Worm (Caenorhabditis elegans) whole organism, mixed stage, embryonic: ENCODE data around the gene tin-10.

Source experiments
- blmp-1 ChIP-seq: fragments of 150-350 bp; optimal IDR thresholded peaks from 2 replicates; lab custom pipeline; 2014; ENCODE audit warnings: missing biosample characterization, missing genetic modification characterization
- ceh-39 ChIP-seq: fragments of 150-350 bp; optimal IDR thresholded peaks from 2 replicates; lab custom pipeline; 2014; ENCODE audit warnings: missing biosample characterization, missing genetic modification characterization
- ceh-43 ChIP-seq: fragments of 200-800 bp; sonication (Bioruptor generic); optimal IDR thresholded peaks from 2 replicates; lab custom pipeline; 2018; ENCODE audit warnings: mild to moderate bottlenecking, missing genetic modification characterization, moderate library complexity, missing compliant biosample characterization
- ces-1 ChIP-seq: fragments of 150-350 bp; optimal IDR thresholded peaks from 2 replicates; lab custom pipeline; 2014; ENCODE audit warnings: missing biosample characterization, missing genetic modification reagents, missing genetic modification characterization
- cnd-1 ChIP-seq: fragments of 200-800 bp; sonication (Bioruptor generic); optimal IDR thresholded peaks from 2 replicates; lab custom pipeline; 2018; ENCODE audit warnings: mild to moderate bottlenecking, missing genetic modification characterization, missing compliant biosample characterization
- drap-1 ChIP-seq: fragments of 200-800 bp; sonication (Bioruptor generic); optimal IDR thresholded peaks from 3 replicates; lab custom pipeline; 2018; ENCODE audit warnings: mild to moderate bottlenecking, missing genetic modification characterization, missing compliant biosample characterization
- elt-1 ChIP-seq: sonication (generic microtip); optimal IDR thresholded peaks from 2 replicates; lab custom pipeline; 2017; ENCODE audit warnings: missing genetic modification characterization, mild to moderate bottlenecking, missing compliant biosample characterization, antibody characterized with exemption, moderate library complexity, borderline replicate concordance; ENCODE audit not compliant: insufficient read depth
- elt-3 ChIP-seq: fragments of 150-350 bp; optimal IDR thresholded peaks from 2 replicates; lab custom pipeline; 2014; ENCODE audit warnings: missing biosample characterization, missing genetic modification characterization
- flh-1 ChIP-seq: fragments of 200-800 bp; sonication (Bioruptor generic); optimal IDR thresholded peaks from 2 replicates; lab custom pipeline; 2018; ENCODE audit warnings: mild to moderate bottlenecking, missing genetic modification characterization, moderate library complexity, missing compliant biosample characterization
- ham-2 ChIP-seq: fragments of 200-800 bp; sonication (Bioruptor generic); optimal IDR thresholded peaks from 2 replicates; lab custom pipeline; 2018; ENCODE audit warnings: mild to moderate bottlenecking, missing genetic modification characterization, missing compliant biosample characterization
- hlh-1 ChIP-seq: fragments of 150-350 bp; optimal IDR thresholded peaks from 2 replicates; lab custom pipeline; 2014; ENCODE audit warnings: missing biosample characterization, missing genetic modification reagents, missing genetic modification characterization
- lin-13 ChIP-seq: fragments of 150-350 bp; optimal IDR thresholded peaks from 2 replicates; lab custom pipeline; 2014; ENCODE audit warnings: missing biosample characterization, missing genetic modification characterization
- lsy-2 ChIP-seq: fragments of 150-350 bp; optimal IDR thresholded peaks from 2 replicates; lab custom pipeline; 2014; ENCODE audit warnings: missing biosample characterization, missing genetic modification characterization
- mab-5 ChIP-seq: fragments of 150-350 bp; optimal IDR thresholded peaks from 2 replicates; lab custom pipeline; 2014; ENCODE audit warnings: missing biosample characterization, missing genetic modification characterization
- mep-1 ChIP-seq: fragments of 150-350 bp; optimal IDR thresholded peaks from 2 replicates; lab custom pipeline; 2017; ENCODE audit warnings: missing biosample characterization, missing genetic modification reagents, missing genetic modification characterization, inconsistent platforms
- nhr-12 ChIP-seq: fragments of 150-350 bp; optimal IDR thresholded peaks from 2 replicates; lab custom pipeline; 2014; ENCODE audit warnings: missing biosample characterization, missing genetic modification characterization
- nhr-2 ChIP-seq: fragments of 150-350 bp; optimal IDR thresholded peaks from 2 replicates; lab custom pipeline; 2014; ENCODE audit warnings: missing biosample characterization, missing genetic modification characterization
- nhr-237 ChIP-seq: fragments of 150-350 bp; optimal IDR thresholded peaks from 2 replicates; lab custom pipeline; 2014; ENCODE audit warnings: missing biosample characterization, missing genetic modification characterization
- nhr-76 ChIP-seq: sonication (generic microtip); optimal IDR thresholded peaks from 2 replicates; lab custom pipeline; 2017; ENCODE audit warnings: missing biosample characterization, missing genetic modification characterization
- pha-4 ChIP-seq: fragments of 150-350 bp; optimal IDR thresholded peaks from 2 replicates; lab custom pipeline; 2018; ENCODE audit warnings: missing biosample characterization, missing genetic modification reagents, missing genetic modification characterization
- sem-2 ChIP-seq: fragments of 200-800 bp; sonication (Bioruptor generic); optimal IDR thresholded peaks from 2 replicates; lab custom pipeline; 2018; ENCODE audit warnings: mild to moderate bottlenecking, missing genetic modification characterization, missing compliant biosample characterization
- snpc-4 ChIP-seq: fragments of 150-350 bp; optimal IDR thresholded peaks from 2 replicates; lab custom pipeline; 2014; ENCODE audit warnings: missing biosample characterization, missing genetic modification characterization
- tbx-8 ChIP-seq: fragments of 200-800 bp; sonication (Bioruptor generic); optimal IDR thresholded peaks from 2 replicates; lab custom pipeline; 2018; ENCODE audit warnings: mild to moderate bottlenecking, missing genetic modification characterization, moderate library complexity, missing compliant biosample characterization
- unc-120 ChIP-seq: sonication (generic microtip); optimal IDR thresholded peaks from 2 replicates; lab custom pipeline; 2017; ENCODE audit warnings: missing genetic modification characterization, missing compliant biosample characterization; ENCODE audit not compliant: poor library complexity, severe bottlenecking
- unc-39 ChIP-seq: fragments of 150-350 bp; optimal IDR thresholded peaks from 2 replicates; lab custom pipeline; 2014; ENCODE audit warnings: missing biosample characterization, missing genetic modification characterization
- unc-62 ChIP-seq: fragments of 150-350 bp; optimal IDR thresholded peaks from 2 replicates; lab custom pipeline; 2014; ENCODE audit warnings: missing biosample characterization, missing genetic modification reagents, missing genetic modification characterization
- zip-8 ChIP-seq: fragments of 150-350 bp; optimal IDR thresholded peaks from 2 replicates; lab custom pipeline; 2014; ENCODE audit warnings: missing biosample characterization, missing genetic modification characterization
- ztf-11 ChIP-seq: fragments of 150-350 bp; optimal IDR thresholded peaks from 2 replicates; lab custom pipeline; 2014; ENCODE audit warnings: missing biosample characterization, missing genetic modification characterization

tin-10 gene

DNA sequence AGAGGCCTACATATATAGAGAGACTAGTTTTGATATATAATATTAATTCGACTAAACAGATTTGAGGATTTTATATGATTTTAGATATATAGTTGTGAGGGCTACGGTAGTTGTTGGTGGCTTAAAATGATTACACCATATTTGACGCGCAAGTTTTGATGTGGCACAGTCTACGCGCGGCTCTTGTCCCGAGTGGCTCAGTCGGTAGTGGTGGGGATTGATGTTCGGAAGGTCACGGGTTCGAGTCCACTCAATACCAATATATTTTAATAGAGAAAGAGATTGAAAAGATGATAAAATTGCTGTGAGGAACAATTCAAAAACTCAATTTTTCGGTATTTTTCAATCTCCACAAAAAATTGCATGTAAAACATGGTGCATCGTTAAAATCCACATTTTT, 29.8 kb downstream of the tin-10 start:
- TF ChIP-seq nhr-76 (no peak), blmp-1 (tag; lab: Kevin White, UChicago) (no peak), zip-8 (tag; lab: Kevin White, UChicago) (no peak), ceh-39 (tag; lab: Kevin White, UChicago) (no peak), nhr-237 (no peak), nhr-12 (tag; lab: Kevin White, UChicago) (no peak), pha-4 (tag; lab: Kevin White, UChicago) (no peak), ces-1 (GFP tag; lab: Kevin White, UChicago) (no peak), drap-1 (GFP tag; lab: Kevin White, UChicago) (no peak), unc-39 (tag; lab: Kevin White, UChicago) (no peak), unc-62 (no peak), elt-1 (no peak), nhr-2 (tag; lab: Kevin White, UChicago) (no peak), ceh-43 (GFP tag; lab: Kevin White, UChicago) (no peak), snpc-4 (no peak), unc-120 (tag; lab: Kevin White, UChicago) (no peak), lin-13 (tag; lab: Kevin White, UChicago) (no peak)

DNA sequence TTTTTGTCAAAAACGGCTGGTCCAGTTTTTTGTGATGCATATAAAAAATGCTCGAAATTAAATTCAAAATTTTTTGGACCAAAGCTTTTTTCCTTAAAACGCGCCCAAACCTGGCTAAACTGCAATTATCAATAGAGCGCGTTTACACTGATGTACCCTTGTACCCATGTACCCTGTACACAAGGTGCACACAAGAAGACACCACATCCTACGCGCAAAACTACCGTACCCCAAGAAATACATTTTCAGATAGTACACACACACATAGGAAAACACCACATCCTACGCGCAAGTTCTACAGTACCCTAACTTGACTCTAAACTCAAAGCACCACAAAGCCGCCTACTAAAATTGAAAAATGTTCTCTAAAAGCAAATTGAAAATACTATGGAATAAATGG, 31.3 kb downstream of the tin-10 start:
- TF ChIP-seq tbx-8 (GFP tag; lab: Kevin White, UChicago): no peak
- peak; percentile 28 for TF ChIP-seq lsy-2 (tag; lab: Kevin White, UChicago)
- TF ChIP-seq, all 35 proteins: peak for 1

DNA sequence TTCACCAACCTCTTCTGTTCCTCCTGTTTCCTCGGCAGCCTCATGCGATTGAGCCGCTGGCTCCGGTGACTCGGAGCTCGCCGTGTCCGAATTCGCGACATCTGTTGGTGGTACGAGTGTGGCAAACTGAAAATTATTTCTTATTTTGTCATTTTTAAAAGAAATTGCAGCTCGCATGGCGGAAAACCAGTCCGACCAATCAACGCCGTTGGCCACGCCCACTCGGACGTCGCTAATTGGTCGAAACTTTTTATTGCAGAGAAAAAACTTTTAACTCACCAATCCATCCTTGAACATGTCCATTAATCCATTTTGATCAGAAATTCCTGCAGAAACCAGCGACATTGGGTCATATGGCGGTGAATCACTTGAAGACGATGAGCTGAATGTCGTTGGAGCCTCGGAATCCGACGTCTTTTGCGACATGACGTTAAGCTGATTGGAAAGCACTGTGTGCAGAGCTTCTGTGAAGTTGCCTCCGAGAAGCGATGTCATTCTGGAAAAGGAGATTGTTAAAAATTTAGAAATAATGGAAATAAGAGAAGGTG, 32.3 kb downstream of the tin-10 start, which contains the start of gene bed-2:
bed-2 (minus strand) TSS at position 498 of the 548 bp plus-strand sequence.
- TF ChIP-seq ces-1 (GFP tag; lab: Kevin White, UChicago): no peak
- no peak for TF ChIP-seq nhr-2 (tag; lab: Kevin White, UChicago)
- TF ChIP-seq sem-2 (GFP tag; lab: Kevin White, UChicago): no peak
- no peak for TF ChIP-seq hlh-1 (tag; lab: Kevin White, UChicago)
- TF ChIP-seq mab-5 (tag; lab: Kevin White, UChicago): no peak
- TF ChIP-seq unc-120 (tag; lab: Kevin White, UChicago): no peak
- TF ChIP-seq ztf-11 (tag; lab: Kevin White, UChicago): no peak
- no peak for TF ChIP-seq ham-2 (GFP tag; lab: Kevin White, UChicago)
- TF ChIP-seq nhr-12 (tag; lab: Kevin White, UChicago): no peak
- no peak for TF ChIP-seq mep-1 (tag; lab: Kevin White, UChicago)

DNA sequence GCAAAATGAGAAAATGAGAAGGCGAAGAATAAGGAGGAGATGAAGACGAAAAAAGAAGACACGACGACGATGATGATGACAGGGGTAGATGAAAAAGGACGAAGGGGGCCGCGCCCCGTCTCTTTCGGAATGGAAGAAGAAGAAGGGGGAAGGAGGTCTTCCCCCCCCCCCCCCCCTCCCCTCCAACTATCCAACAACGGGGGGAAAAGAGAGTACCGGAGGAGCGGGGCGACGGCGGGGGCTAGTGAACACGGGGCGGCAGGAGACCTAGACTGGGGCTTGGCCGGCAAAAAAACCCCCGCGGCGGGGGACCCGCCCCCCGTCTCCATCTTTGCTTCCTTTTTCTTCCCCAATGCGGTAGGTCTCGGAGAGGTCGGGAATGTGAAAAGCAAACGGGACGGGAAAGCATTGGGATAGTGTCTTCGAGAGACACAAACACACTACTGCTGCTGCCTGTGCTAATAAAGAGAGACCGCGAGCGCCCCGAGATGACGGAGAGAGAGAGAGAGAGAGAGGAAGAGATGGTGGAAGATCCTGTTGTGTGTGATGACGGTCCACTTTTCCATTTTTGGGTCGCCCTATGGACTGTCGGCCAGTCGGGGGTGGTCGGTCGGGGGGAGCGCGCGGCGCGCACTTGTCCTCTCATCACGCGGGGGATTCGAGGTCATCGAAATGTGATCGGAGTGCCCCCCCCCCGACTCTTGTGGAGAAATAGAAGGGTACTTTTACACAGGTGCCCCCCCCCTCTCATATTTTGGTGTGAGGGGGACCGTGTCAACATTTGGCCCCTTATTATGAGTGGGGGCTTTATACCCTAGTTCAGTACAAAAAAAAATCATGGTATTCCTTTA, 34.8 kb downstream of the tin-10 start:
- no peak for TF ChIP-seq snpc-4
- TF ChIP-seq blmp-1 (tag; lab: Kevin White, UChicago): no peak
- TF ChIP-seq unc-39 (tag; lab: Kevin White, UChicago): no peak
- TF ChIP-seq nhr-76: no peak
- TF ChIP-seq ces-1 (GFP tag; lab: Kevin White, UChicago): no peak
- TF ChIP-seq ham-2 (GFP tag; lab: Kevin White, UChicago): peak; percentile 96
- no peak for TF ChIP-seq elt-3 (tag; lab: Kevin White, UChicago)
- no peak for TF ChIP-seq flh-1 (GFP tag; lab: Kevin White, UChicago)
- no peak for TF ChIP-seq nhr-12 (tag; lab: Kevin White, UChicago)
- TF ChIP-seq ceh-43 (GFP tag; lab: Kevin White, UChicago): no peak
- peak; percentile 13 for TF ChIP-seq unc-120 (tag; lab: Kevin White, UChicago)
- TF ChIP-seq mep-1 (tag; lab: Kevin White, UChicago): no peak
- no peak for TF ChIP-seq nhr-2 (tag; lab: Kevin White, UChicago)
- no peak for TF ChIP-seq mab-5 (tag; lab: Kevin White, UChicago)
- TF ChIP-seq cnd-1 (tag; lab: Kevin White, UChicago): peak; percentile 5
- no peak for TF ChIP-seq ceh-39 (tag; lab: Kevin White, UChicago)
- TF ChIP-seq lin-13 (tag; lab: Kevin White, UChicago): no peak
- no peak for TF ChIP-seq elt-1
- no peak for TF ChIP-seq lsy-2 (tag; lab: Kevin White, UChicago)
